Worm (Caenorhabditis elegans): ENCODE measurements around the gene gba-1.

gba-1 gene

ce11 chrII:2177735-2178134 is 1.2 kb downstream of the gba-1 start (continued):
- TF ChIP-seq hlh-4 (tag; optimal IDR thresholded peaks at IDR 0.05): no peak
- TF ChIP-seq fos-1 (tag; optimal IDR thresholded peaks at IDR 0.05): no peak

ce11 chrII:2186329-2186728 is 9.8 kb downstream of the gba-1 start, which contains the start of gene gba-2:
Gene gba-2, minus strand, starts transcription at chrII:2186434.
- TF ChIP-seq elt-2 (tag; optimal IDR thresholded peaks at IDR 0.05) (peak; percentile 42), lin-13 (GFP tag; optimal IDR thresholded peaks at IDR 0.05) (no peak)

DNA sequence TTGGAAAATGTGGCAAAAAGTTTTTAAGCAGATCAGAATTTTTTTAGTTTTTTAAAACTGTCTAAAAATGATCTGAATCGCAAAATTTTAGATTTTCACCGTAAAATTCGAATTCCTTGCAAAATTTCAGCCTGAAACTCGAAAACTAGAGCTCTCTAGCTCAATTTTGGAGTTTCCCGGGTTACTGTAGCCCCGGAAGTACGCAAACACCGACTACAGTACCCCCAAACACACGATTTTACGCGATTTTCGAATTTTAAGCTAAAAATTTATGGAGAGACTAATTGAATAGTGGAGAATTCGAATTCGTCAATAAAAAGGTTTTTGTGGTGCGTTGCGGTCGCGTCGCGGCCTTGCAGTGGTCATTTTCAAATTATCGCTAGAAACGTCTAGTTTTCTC is 10.2 kb downstream of the gba-1 start:
- peak in 1 of 2 experiments; percentile 30 for TF ChIP-seq lsy-2 (tag; optimal IDR thresholded peaks at IDR 0.05)
- TF ChIP-seq fkh-4 (tag; optimal IDR thresholded peaks at IDR 0.05; ENCODE audit: borderline replicate concordance): no peak
- TF ChIP-seq efl-1 (optimal IDR thresholded peaks at IDR 0.05): no peak
- TF ChIP-seq efl-1 (GFP tag; optimal IDR thresholded peaks at IDR 0.05 in 1 of 2): no peak

DNA sequence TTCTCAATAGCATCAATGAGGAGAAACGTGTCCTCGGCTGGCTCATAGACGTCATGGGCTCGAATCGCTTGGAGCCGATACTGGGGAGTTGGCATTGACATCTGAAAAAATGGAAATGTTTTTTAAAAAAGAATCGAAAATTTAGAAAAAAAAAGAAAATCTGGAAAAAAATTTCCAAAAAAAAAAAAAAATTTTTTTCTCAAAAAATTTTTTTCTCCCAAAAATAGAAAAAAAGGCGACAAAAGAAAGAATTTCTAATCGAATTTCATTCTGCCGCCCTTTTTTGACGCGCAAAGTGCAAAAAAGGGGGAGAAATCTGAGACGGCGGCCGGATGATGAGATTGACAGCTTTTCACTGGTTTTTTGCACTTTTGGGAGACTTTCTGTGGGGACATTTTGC is 12.8 kb downstream of the gba-1 start, which contains the start of gene mtq-2:
Gene mtq-2 (minus strand): TSS at position 101 of the 400 bp plus-strand sequence.
- TF ChIP-seq irx-1 (tag; optimal IDR thresholded peaks at IDR 0.05) (no peak), nhr-12 (tag; optimal IDR thresholded peaks at IDR 0.05) (no peak), lin-14 (GFP tag; optimal IDR thresholded peaks at IDR 0.05) (peak; percentile 21)

ce11 chrII:2190522-2190921 is 14.0 kb downstream of the gba-1 start:
- TF ChIP-seq fkh-4 (tag; optimal IDR thresholded peaks at IDR 0.05; ENCODE audit: borderline replicate concordance) (no peak), C34B4.2 (tag; optimal IDR thresholded peaks at IDR 0.05) (no peak), efl-1 (optimal IDR thresholded peaks at IDR 0.05) (no peak), efl-1 (GFP tag; optimal IDR thresholded peaks at IDR 0.05 in 1 of 2) (peak in 1 of 2 experiments; percentile 82), sox-4 (tag; optimal IDR thresholded peaks at IDR 0.05) (no peak), nhr-90 (tag; optimal IDR thresholded peaks at IDR 0.05; ENCODE audit: poor library complexity) (no peak), ceh-63 (GFP tag; optimal IDR thresholded peaks at IDR 0.05) (no peak), lin-14 (GFP tag; optimal IDR thresholded peaks at IDR 0.05) (peak; percentile 19), mef-2 (tag; optimal IDR thresholded peaks at IDR 0.05) (no peak)

ce11 chrII:2191383-2191782 is 14.8 kb downstream of the gba-1 start:
- TF ChIP-seq ets-5 (GFP tag; IDR thresholded peaks at IDR 0.05): no peak
- TF ChIP-seq dsc-1 (tag; optimal IDR thresholded peaks at IDR 0.05): no peak
- TF ChIP-seq lin-14 (GFP tag; optimal IDR thresholded peaks at IDR 0.05): peak; percentile 70
- TF ChIP-seq unc-86 (tag; optimal IDR thresholded peaks at IDR 0.05): peak; percentile 1
- no peak for TF ChIP-seq sup-37 (GFP tag; optimal IDR thresholded peaks at IDR 0.05)
- no peak for TF ChIP-seq C16A3.4 (tag; optimal IDR thresholded peaks at IDR 0.05)
- no peak for TF ChIP-seq lir-3 (tag; optimal IDR thresholded peaks at IDR 0.05; ENCODE audit: poor library complexity)
- TF ChIP-seq skn-1 (tag; optimal IDR thresholded peaks at IDR 0.05): no peak
- no peak for TF ChIP-seq mab-9 (GFP tag; IDR thresholded peaks at IDR 0.05)
- TF ChIP-seq sptf-1 (tag; optimal IDR thresholded peaks at IDR 0.05): no peak
- TF ChIP-seq ceh-88 (GFP tag; IDR thresholded peaks at IDR 0.05): no peak
- TF ChIP-seq zip-4 (GFP tag; optimal IDR thresholded peaks at IDR 0.05): no peak

DNA sequence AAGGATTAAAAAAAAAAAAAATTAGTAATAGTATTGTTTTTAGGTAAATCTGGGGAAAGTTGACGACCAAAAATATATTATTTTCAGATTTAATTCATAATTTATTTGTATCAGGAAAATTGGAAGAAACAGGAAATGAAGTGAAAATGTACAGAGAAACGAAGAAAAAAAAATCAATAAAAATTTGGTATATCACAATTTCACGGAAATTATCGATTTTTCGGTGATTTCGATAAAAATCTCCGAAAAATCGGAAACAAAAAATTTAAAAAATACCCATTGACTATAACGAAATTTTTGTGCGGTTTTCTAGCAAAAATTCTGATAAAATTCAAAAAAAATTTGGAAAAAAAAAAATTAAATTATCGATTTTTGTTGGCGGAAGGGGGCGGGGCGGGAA is 15.7 kb downstream of the gba-1 start:
- no peak for TF ChIP-seq ceh-63 (GFP tag; optimal IDR thresholded peaks at IDR 0.05)
- no peak for TF ChIP-seq egl-13 (tag; optimal IDR thresholded peaks at IDR 0.05)
- no peak for TF ChIP-seq aly-2 (tag; optimal IDR thresholded peaks at IDR 0.05)
- TF ChIP-seq sptf-1 (tag; optimal IDR thresholded peaks at IDR 0.05): no peak
- TF ChIP-seq lin-13 (GFP tag; optimal IDR thresholded peaks at IDR 0.05): no peak
- TF ChIP-seq nhr-90 (tag; optimal IDR thresholded peaks at IDR 0.05; ENCODE audit: poor library complexity): no peak
- no peak for TF ChIP-seq dsc-1 (tag; optimal IDR thresholded peaks at IDR 0.05)
- TF ChIP-seq rnt-1 (tag; optimal IDR thresholded peaks at IDR 0.05): no peak
- no peak for TF ChIP-seq zag-1 (tag; optimal IDR thresholded peaks at IDR 0.05)
- TF ChIP-seq unc-98 (GFP tag; IDR thresholded peaks at IDR 0.05): no peak
- TF ChIP-seq grh-1 (GFP tag; IDR thresholded peaks at IDR 0.05): no peak
- no peak for TF ChIP-seq snu-23 (GFP tag; optimal IDR thresholded peaks at IDR 0.05)
- no peak for TF ChIP-seq mef-2 (tag; optimal IDR thresholded peaks at IDR 0.05)
- no peak for TF ChIP-seq ceh-8 (GFP tag; optimal IDR thresholded peaks at IDR 0.05)
- no peak for TF ChIP-seq swsn-7 (tag; optimal IDR thresholded peaks at IDR 0.05)
- no peak for TF ChIP-seq unc-30 (tag; optimal IDR thresholded peaks at IDR 0.05)
- no peak for TF ChIP-seq efl-3 (GFP tag; optimal IDR thresholded peaks at IDR 0.05)
- TF ChIP-seq isw-1 (GFP tag; IDR thresholded peaks at IDR 0.05): no peak
- TF ChIP-seq nhr-71 (tag; optimal IDR thresholded peaks at IDR 0.05): no peak
- TF ChIP-seq pax-3 (tag; optimal IDR thresholded peaks at IDR 0.05): no peak

Data from whole organism, L1 larva.